Fruit fly (Drosophila melanogaster) whole organism, prepupa: ENCODE data around the gene rst.

ENCODE experiments used
- CG10631 ChIP-seq: fragments of 200-800 bp; sonication (Bioruptor generic); optimal IDR thresholded peaks from 2 replicates; lab custom pipeline; 2016; ENCODE audit warnings: missing biosample characterization, missing genetic modification characterization
- CG10669 ChIP-seq: fragments of 200-800 bp; sonication (Bioruptor generic); optimal IDR thresholded peaks from 3 replicates; lab custom pipeline; 2018; ENCODE audit warnings: missing biosample characterization, mild to moderate bottlenecking, missing genetic modification characterization, moderate library complexity
- CG11762 ChIP-seq: fragments of 200-800 bp; sonication (Bioruptor generic); optimal IDR thresholded peaks from 3 replicates; lab custom pipeline; 2016; ENCODE audit warnings: missing biosample characterization, missing genetic modification characterization; ENCODE audit not compliant: insufficient read depth
- CG15336 ChIP-seq: fragments of 200-800 bp; sonication (Bioruptor generic); IDR thresholded peaks from 2 replicates; pipeline ENCODE4 v1.3.6; 2022; ENCODE audit warnings: missing biosample characterization, missing genetic modification characterization
- CG16779 ChIP-seq: fragments of 200-800 bp; sonication (Bioruptor generic); optimal IDR thresholded peaks from 3 replicates; lab custom pipeline; 2017; ENCODE audit warnings: missing biosample characterization, mild to moderate bottlenecking, missing genetic modification characterization
- CG32006 ChIP-seq: fragments of 200-800 bp; sonication (Bioruptor generic); optimal IDR thresholded peaks from 3 replicates; lab custom pipeline; 2017; ENCODE audit warnings: missing biosample characterization, mild to moderate bottlenecking, missing genetic modification characterization
- CG34406 ChIP-seq: fragments of 200-800 bp; sonication (Bioruptor generic); optimal IDR thresholded peaks from 3 replicates; lab custom pipeline; 2016; ENCODE audit warnings: missing biosample characterization, missing genetic modification characterization
- CG3919 ChIP-seq: fragments of 200-800 bp; sonication (Bioruptor generic); optimal IDR thresholded peaks from 3 replicates; lab custom pipeline; 2016; ENCODE audit warnings: missing biosample characterization, missing genetic modification characterization
- CG4318 ChIP-seq: fragments of 200-800 bp; sonication (Bioruptor generic); optimal IDR thresholded peaks from 3 replicates; lab custom pipeline; 2017; ENCODE audit warnings: missing biosample characterization, mild to moderate bottlenecking, missing genetic modification characterization
- CG7368 ChIP-seq: fragments of 200-800 bp; sonication (Bioruptor generic); optimal IDR thresholded peaks from 3 replicates; lab custom pipeline; 2016; ENCODE audit warnings: missing biosample characterization, missing genetic modification characterization
- CG8119 ChIP-seq: fragments of 200-800 bp; sonication (Bioruptor generic); IDR thresholded peaks from 3 replicates; pipeline ENCODE4 v1.3.6; 2022; ENCODE audit warnings: missing biosample characterization, missing genetic modification characterization
- CG8319 ChIP-seq: fragments of 200-800 bp; sonication (Bioruptor generic); optimal IDR thresholded peaks from 3 replicates; lab custom pipeline; 2016; ENCODE audit warnings: missing biosample characterization, missing genetic modification characterization
- CG8632 ChIP-seq: fragments of 200-800 bp; sonication (Bioruptor generic); optimal IDR thresholded peaks from 3 replicates; lab custom pipeline; 2016; ENCODE audit warnings: missing biosample characterization, missing genetic modification characterization
- CG9139 ChIP-seq: fragments of 200-800 bp; sonication (Bioruptor generic); optimal IDR thresholded peaks from 3 replicates; lab custom pipeline; 2017; ENCODE audit warnings: missing biosample characterization, mild to moderate bottlenecking, missing genetic modification characterization
- Eip75B ChIP-seq: fragments of 200-800 bp; sonication (Bioruptor generic); optimal IDR thresholded peaks from 3 replicates; lab custom pipeline; 2016; ENCODE audit warnings: missing biosample characterization, missing genetic modification characterization
- Eip93F ChIP-seq: fragments of 200-800 bp; sonication (Bioruptor generic); optimal IDR thresholded peaks from 2 replicates; lab custom pipeline; 2016; ENCODE audit warnings: missing biosample characterization, mild to moderate bottlenecking, missing genetic modification characterization
- Hr39 ChIP-seq: fragments of 200-800 bp; sonication (Bioruptor generic); optimal IDR thresholded peaks from 2 replicates; lab custom pipeline; 2016; ENCODE audit warnings: missing biosample characterization, missing genetic modification characterization
- Hr4 ChIP-seq: fragments of 200-800 bp; sonication (Bioruptor generic); optimal IDR thresholded peaks from 3 replicates; lab custom pipeline; 2016; ENCODE audit warnings: missing biosample characterization, missing genetic modification characterization
- Lpt ChIP-seq: fragments of 200-800 bp; sonication (Bioruptor generic); optimal IDR thresholded peaks from 3 replicates; lab custom pipeline; 2016; ENCODE audit warnings: missing biosample characterization, missing genetic modification characterization
- OdsH ChIP-seq: fragments of 200-800 bp; sonication (Bioruptor generic); optimal IDR thresholded peaks from 3 replicates; lab custom pipeline; 2016; ENCODE audit warnings: missing biosample characterization, missing genetic modification characterization
- Sox14 ChIP-seq: fragments of 200-800 bp; sonication (Bioruptor generic); optimal IDR thresholded peaks from 3 replicates; lab custom pipeline; 2016; ENCODE audit warnings: missing biosample characterization, missing genetic modification characterization
- achi ChIP-seq: fragments of 200-800 bp; sonication (Bioruptor generic); optimal IDR thresholded peaks from 3 replicates; lab custom pipeline; 2016; ENCODE audit warnings: missing biosample characterization, missing genetic modification characterization
- acj6 ChIP-seq: fragments of 200-800 bp; sonication (Bioruptor generic); optimal IDR thresholded peaks from 3 replicates; lab custom pipeline; 2016; ENCODE audit warnings: missing biosample characterization, missing genetic modification characterization
- cyc ChIP-seq: fragments of 200-800 bp; sonication (Bioruptor generic); optimal IDR thresholded peaks from 3 replicates; lab custom pipeline; 2016; ENCODE audit warnings: missing biosample characterization, missing genetic modification characterization
- dsx ChIP-seq: fragments of 200-800 bp; optimal IDR thresholded peaks from 3 replicates; lab custom pipeline; 2019; ENCODE audit warnings: missing biosample characterization, mild to moderate bottlenecking, missing genetic modification characterization, moderate library complexity; ENCODE audit not compliant: poor library complexity, severe bottlenecking
- eg ChIP-seq: fragments of 200-800 bp; sonication (Bioruptor generic); IDR thresholded peaks from 3 replicates; pipeline ENCODE4 v1.3.6; 2022; ENCODE audit warnings: missing biosample characterization, missing genetic modification characterization
- fd59A ChIP-seq: fragments of 200-800 bp; sonication (Bioruptor generic); optimal IDR thresholded peaks from 2 replicates; lab custom pipeline; 2017; ENCODE audit warnings: missing biosample characterization, mild to moderate bottlenecking, missing genetic modification characterization, missing genetic modification reagents
- fd85E ChIP-seq: fragments of 200-800 bp; sonication (Bioruptor generic); optimal IDR thresholded peaks from 3 replicates; lab custom pipeline; 2016; ENCODE audit warnings: missing biosample characterization, missing genetic modification characterization
- fkh ChIP-seq: fragments of 200-800 bp; sonication (Bioruptor generic); optimal IDR thresholded peaks from 3 replicates; lab custom pipeline; 2017; ENCODE audit warnings: missing biosample characterization, mild to moderate bottlenecking, missing genetic modification characterization, moderate library complexity
- net ChIP-seq: fragments of 200-800 bp; sonication (Bioruptor generic); optimal IDR thresholded peaks from 3 replicates; lab custom pipeline; 2016; ENCODE audit warnings: missing biosample characterization, missing genetic modification characterization
- pdm3 ChIP-seq: fragments of 200-800 bp; sonication (Bioruptor generic); optimal IDR thresholded peaks from 3 replicates; lab custom pipeline; 2016; ENCODE audit warnings: missing biosample characterization, missing genetic modification characterization
- ss ChIP-seq, 2 experiments: fragments of 200-800 bp; sonication (Bioruptor generic); optimal IDR thresholded peaks; 2 replicates in 1 of 2; 3 replicates in 1 of 2; lab custom pipeline; 2017 to 2018; ENCODE audit warnings: mild to moderate bottlenecking in 2 of 2, missing biosample characterization in 2 of 2, missing genetic modification characterization in 2 of 2, moderate library complexity in 1 of 2
- svp ChIP-seq: fragments of 200-800 bp; sonication (Bioruptor generic); peaks from one replicate; lab custom pipeline; 2016; ENCODE audit warnings: missing biosample characterization, missing genetic modification characterization
- topi ChIP-seq: fragments of 200-800 bp; sonication (Bioruptor generic); optimal IDR thresholded peaks from 3 replicates; lab custom pipeline; 2016; ENCODE audit warnings: missing biosample characterization, missing genetic modification characterization
- vri ChIP-seq: fragments of 200-800 bp; sonication (Bioruptor generic); optimal IDR thresholded peaks from 3 replicates; lab custom pipeline; 2016; ENCODE audit warnings: missing biosample characterization, mild to moderate bottlenecking, missing genetic modification characterization

Gene rst

dm6 chrX:2941108-2941507 is 32.5 kb downstream of the rst start, which contains the start of gene CG14421:
TSS of gene CG14421 (plus strand) at chrX:2941408.
- TF ChIP-seq CG8119 (GFP tag; lab: Robert Waterston, UW) (no peak), acj6 (GFP tag; lab: Kevin White, UChicago) (no peak), net (GFP tag; lab: Kevin White, UChicago) (no peak)

- TF ChIP-seq fkh (GFP tag; lab: Kevin White, UChicago), result no peak
- TF ChIP-seq CG4318 (GFP tag; lab: Kevin White, UChicago), result no peak
- TF ChIP-seq vri (GFP tag; lab: Kevin White, UChicago), result no peak
- TF ChIP-seq Hr39, result no peak
- no peak for TF ChIP-seq Eip75B
- no peak for TF ChIP-seq eg (GFP tag; lab: Robert Waterston, UW)
- no peak for TF ChIP-seq CG32006 (GFP tag; lab: Kevin White, UChicago)
- TF ChIP-seq Sox14 (GFP tag; lab: Kevin White, UChicago), result no peak
- no peak for TF ChIP-seq CG11762 (GFP tag; lab: Kevin White, UChicago)
- TF ChIP-seq OdsH, result no peak
- no peak for TF ChIP-seq achi (GFP tag; lab: Kevin White, UChicago)
- no peak for TF ChIP-seq CG9139 (GFP tag; lab: Kevin White, UChicago)
- no peak for TF ChIP-seq CG34406
- no peak for TF ChIP-seq dsx (GFP tag; lab: Kevin White, UChicago)
- TF ChIP-seq CG8319 (GFP tag; lab: Kevin White, UChicago), result no peak
- TF ChIP-seq pdm3 (GFP tag; lab: Kevin White, UChicago), result no peak
- no peak for TF ChIP-seq topi (GFP tag; lab: Kevin White, UChicago)
- no peak for TF ChIP-seq fd85E
Observed at dm6 chrX:2938556-2938955, 35.1 kb downstream of the rst start, which contains the start of gene CG14420. TSS of gene CG14420 (plus strand) at chrX:2938856.

- TF ChIP-seq ss (GFP tag; optimal IDR thresholded peaks at IDR 0.05; lab: Kevin White, UChicago) (no peak), CG10631 (GFP tag; lab: Kevin White, UChicago) (no peak), cyc (GFP tag; lab: Kevin White, UChicago) (no peak), fd59A (GFP tag; lab: Kevin White, UChicago) (no peak), acj6 (GFP tag; lab: Kevin White, UChicago) (no peak), CG3919 (GFP tag; lab: Kevin White, UChicago) (no peak), CG16779 (no peak), Lpt (GFP tag; lab: Kevin White, UChicago) (no peak), svp (no peak), vri (GFP tag; lab: Kevin White, UChicago) (no peak), CG7368 (GFP tag; lab: Kevin White, UChicago) (no peak), CG32006 (GFP tag; lab: Kevin White, UChicago) (no peak), Hr4 (GFP tag; lab: Kevin White, UChicago) (no peak), Eip93F (GFP tag; lab: Kevin White, UChicago) (no peak), CG10669 (GFP tag; lab: Kevin White, UChicago) (no peak)
Observed at dm6 chrX:2936727-2937126, 36.9 kb downstream of the rst start, which contains the start of gene CG3598. TSS of gene CG3598 (plus strand) at chrX:2937027.

dm6 chrX:2934827-2935226 is 38.8 kb downstream of the rst start, which contains the start of gene CG3592:
TSS of gene CG3592 (plus strand) at chrX:2935127.
- TF ChIP-seq CG15336 (GFP tag; lab: Robert Waterston, UW), result no peak
- no peak for TF ChIP-seq topi (GFP tag; lab: Kevin White, UChicago)
- no peak for TF ChIP-seq CG8632 (GFP tag; lab: Kevin White, UChicago)
- no peak for TF ChIP-seq OdsH
- TF ChIP-seq svp, result no peak
- no peak for TF ChIP-seq CG9139 (GFP tag; lab: Kevin White, UChicago)
- no peak for TF ChIP-seq achi (GFP tag; lab: Kevin White, UChicago)
- no peak for TF ChIP-seq CG32006 (GFP tag; lab: Kevin White, UChicago)
